Worm (Caenorhabditis elegans) whole organism, L1 larva: ENCODE data around the gene F17H10.1.

ENCODE experiments used
- alr-1 ChIP-seq: fragments of 200-800 bp; sonication (Bioruptor generic); optimal IDR thresholded peaks from 2 replicates; lab custom pipeline; 2018; ENCODE audit warnings: borderline replicate concordance, mild to moderate bottlenecking, missing genetic modification characterization, missing compliant biosample characterization
- fkh-4 ChIP-seq: sonication (generic microtip); optimal IDR thresholded peaks from 2 replicates; lab custom pipeline; 2016; ENCODE audit warnings: missing compliant biosample characterization, missing genetic modification characterization, borderline replicate concordance
- grh-1 ChIP-seq: fragments of 200-800 bp; sonication (Bioruptor generic); IDR thresholded peaks from 2 replicates; pipeline ENCODE4 v1.3.6; 2022; ENCODE audit warnings: missing genetic modification reagents, missing genetic modification characterization, missing compliant biosample characterization
- hlh-4 ChIP-seq: sonication (generic microtip); optimal IDR thresholded peaks from 2 replicates; lab custom pipeline; 2016; ENCODE audit warnings: mild to moderate bottlenecking, missing genetic modification characterization, missing compliant biosample characterization
- pag-3 ChIP-seq: sonication (generic microtip); optimal IDR thresholded peaks from 2 replicates; lab custom pipeline; 2017; ENCODE audit warnings: missing genetic modification characterization, mild to moderate bottlenecking, missing compliant biosample characterization, antibody characterized with exemption, borderline replicate concordance; ENCODE audit not compliant: insufficient read depth
- pqm-1 ChIP-seq: sonication (generic microtip); optimal IDR thresholded peaks from 3 replicates; lab custom pipeline; 2017; ENCODE audit warnings: missing biosample characterization, missing genetic modification characterization
- zag-1 ChIP-seq: fragments of 150-350 bp; optimal IDR thresholded peaks from 2 replicates; lab custom pipeline; 2014; ENCODE audit warnings: missing biosample characterization, missing genetic modification characterization

DNA sequence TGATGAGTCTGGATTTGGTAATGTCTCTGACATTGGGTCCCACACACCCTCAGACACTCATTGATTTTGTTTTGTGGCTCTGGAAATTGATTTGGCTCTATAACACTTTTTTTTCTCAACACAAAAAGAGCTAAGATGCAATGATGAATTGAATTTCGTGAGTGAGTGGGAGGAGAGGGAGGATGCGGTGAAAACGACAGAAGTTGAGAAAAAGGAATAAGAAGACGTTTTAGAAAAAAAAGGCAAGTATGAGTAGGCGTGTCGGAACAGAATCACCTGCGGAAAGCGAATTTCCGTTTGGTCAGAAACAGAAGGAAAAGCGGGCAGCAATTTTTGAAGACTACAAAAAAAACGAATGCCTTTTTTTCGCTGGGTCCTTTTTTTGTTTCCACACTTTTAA, 50.7 kb downstream of the F17H10.1 start:
- TF ChIP-seq grh-1 (no peak), zag-1 (no peak), fkh-4 (tag; lab: Kevin White, UChicago) (no peak), pqm-1 (tag; lab: Kevin White, UChicago) (no peak), pag-3 (tag; lab: Kevin White, UChicago) (no peak), hlh-4 (tag; lab: Kevin White, UChicago) (no peak), alr-1 (tag; lab: Kevin White, UChicago) (no peak)
